Worm (Caenorhabditis elegans): ENCODE results near the gene cht-2.

Gene cht-2

DNA sequence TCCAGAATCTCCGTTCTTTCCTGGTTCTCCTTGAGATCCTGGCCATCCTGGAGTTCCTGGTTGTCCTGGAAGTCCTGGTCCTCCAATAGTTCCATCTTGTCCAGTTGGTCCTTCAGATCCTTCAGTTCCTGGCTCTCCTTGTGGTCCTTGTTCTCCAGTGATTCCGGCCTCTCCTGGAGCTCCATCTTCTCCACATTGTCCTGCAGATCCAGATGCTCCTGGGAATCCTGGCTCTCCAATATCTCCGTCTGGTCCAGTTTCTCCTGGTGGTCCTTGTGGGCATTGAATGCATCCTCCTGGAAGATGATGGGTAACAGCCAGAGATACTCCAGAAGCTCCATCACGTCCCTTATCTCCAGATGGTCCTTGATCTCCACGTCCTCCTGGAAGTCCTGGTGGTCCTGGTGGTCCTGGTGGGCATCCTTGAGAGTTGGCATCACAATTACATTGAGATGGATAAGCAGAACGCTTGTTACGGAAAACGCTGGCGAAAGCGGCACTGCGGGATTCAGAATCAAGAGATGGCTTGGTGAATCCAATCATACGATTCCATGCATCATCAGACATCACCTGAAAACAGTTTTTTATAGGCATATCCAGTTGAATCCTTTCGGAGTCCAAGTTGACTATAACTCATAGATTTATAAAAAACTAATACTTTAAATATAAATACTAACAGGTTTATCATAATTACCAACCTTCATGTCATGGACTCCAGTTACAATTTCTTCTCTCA, 47.7 kb downstream of the cht-2 start:
- TF ChIP-seq elt-3 (tag; optimal IDR thresholded peaks at IDR 0.05) = no peak
- TF ChIP-seq fos-1 (tag; optimal IDR thresholded peaks at IDR 0.05) = no peak

- peak; percentile 98 for TF ChIP-seq F16B12.6 (tag; optimal IDR thresholded peaks at IDR 0.05)
- no peak for TF ChIP-seq pag-3 (tag; optimal IDR thresholded peaks at IDR 0.05; ENCODE audit: borderline replicate concordance, insufficient read depth)
- peak; percentile 72 for TF ChIP-seq fkh-10 (GFP tag; optimal IDR thresholded peaks at IDR 0.05)
- TF ChIP-seq ces-1 (GFP tag; optimal IDR thresholded peaks at IDR 0.05) = no peak
- peak; percentile 90 for TF ChIP-seq swsn-7 (tag; optimal IDR thresholded peaks at IDR 0.05)
- TF ChIP-seq aly-2 (tag; optimal IDR thresholded peaks at IDR 0.05) = peak; percentile 30
- TF ChIP-seq tlp-1 (tag; optimal IDR thresholded peaks at IDR 0.05) = no peak
- TF ChIP-seq mep-1 (tag; optimal IDR thresholded peaks at IDR 0.05) = peak; percentile 98
- peak; percentile 88 for TF ChIP-seq nhr-19 (GFP tag; conservative IDR thresholded peaks at IDR 0.05)
- TF ChIP-seq nhr-71 (tag; optimal IDR thresholded peaks at IDR 0.05) = peak; percentile 94
- peak; percentile 57 for TF ChIP-seq ztf-4 (tag; optimal IDR thresholded peaks at IDR 0.05)
- peak; percentile 95 for TF ChIP-seq xbp-1 (tag; optimal IDR thresholded peaks at IDR 0.05)
- TF ChIP-seq ztf-11 (tag; optimal IDR thresholded peaks at IDR 0.05) = peak in 1 of 2 experiments; percentile 56
- TF ChIP-seq C04F5.9 (tag; optimal IDR thresholded peaks at IDR 0.05) = peak; percentile 85
- peak; percentile 29 for TF ChIP-seq mef-2 (tag; optimal IDR thresholded peaks at IDR 0.05)
- TF ChIP-seq irx-1 (tag; optimal IDR thresholded peaks at IDR 0.05) = peak; percentile 54
- peak; percentile 87 for TF ChIP-seq nhr-77 (tag; optimal IDR thresholded peaks at IDR 0.05)
- TF ChIP-seq fos-1 (tag; optimal IDR thresholded peaks at IDR 0.05) = peak; percentile 79
- peak; percentile 59 for TF ChIP-seq aha-1 (tag; optimal IDR thresholded peaks at IDR 0.05)
- TF ChIP-seq efl-3 (GFP tag; optimal IDR thresholded peaks at IDR 0.05) = no peak
- TF ChIP-seq hlh-4 (tag; optimal IDR thresholded peaks at IDR 0.05) = no peak
- TF ChIP-seq unc-86 (tag; optimal IDR thresholded peaks at IDR 0.05) = peak; percentile 79
- peak; percentile 74 for TF ChIP-seq egl-13 (tag; optimal IDR thresholded peaks at IDR 0.05)
- TF ChIP-seq dsc-1 (tag; optimal IDR thresholded peaks at IDR 0.05) = peak; percentile 82
- peak; percentile 96 for TF ChIP-seq C16A3.4 (tag; optimal IDR thresholded peaks at IDR 0.05)
- TF ChIP-seq nhr-12 (tag; optimal IDR thresholded peaks at IDR 0.05) = no peak
- TF ChIP-seq ceh-8 (GFP tag; optimal IDR thresholded peaks at IDR 0.05) = peak; percentile 60
- TF ChIP-seq nhr-47 (tag; optimal IDR thresholded peaks at IDR 0.05) = peak; percentile 91
- TF ChIP-seq pqm-1 (tag; optimal IDR thresholded peaks at IDR 0.05) = no peak
- peak; percentile 96 for TF ChIP-seq unc-130 (tag; optimal IDR thresholded peaks at IDR 0.05)
- no peak for TF ChIP-seq zag-1 (tag; optimal IDR thresholded peaks at IDR 0.05)
- peak; percentile 11 for TF ChIP-seq fkh-4 (tag; optimal IDR thresholded peaks at IDR 0.05; ENCODE audit: borderline replicate concordance)
- TF ChIP-seq ets-5 (GFP tag; IDR thresholded peaks at IDR 0.05) = no peak
- peak in 4 of 6 experiments; percentile 11 to 91 (median 82) for TF ChIP-seq elt-3 (tag; optimal IDR thresholded peaks at IDR 0.05)
- TF ChIP-seq pax-3 (tag; optimal IDR thresholded peaks at IDR 0.05) = peak; percentile 82
- no peak for TF ChIP-seq sup-37 (GFP tag; optimal IDR thresholded peaks at IDR 0.05)
- peak; percentile 34 for TF ChIP-seq ceh-90 (tag; optimal IDR thresholded peaks at IDR 0.05)
- TF ChIP-seq isw-1 (GFP tag; IDR thresholded peaks at IDR 0.05) = peak; percentile 96
- TF ChIP-seq vab-15 (tag; optimal IDR thresholded peaks at IDR 0.05) = peak; percentile 82
- peak; percentile 84 for TF ChIP-seq nhr-90 (tag; optimal IDR thresholded peaks at IDR 0.05; ENCODE audit: poor library complexity)
- TF ChIP-seq nhr-20 (tag; optimal IDR thresholded peaks at IDR 0.05) = peak; percentile 95
- TF ChIP-seq hpl-2 (GFP tag; optimal IDR thresholded peaks at IDR 0.05) = peak; percentile 45
- TF ChIP-seq zip-4 (GFP tag; optimal IDR thresholded peaks at IDR 0.05) = peak; percentile 47
- no peak for TF ChIP-seq ceh-63 (GFP tag; optimal IDR thresholded peaks at IDR 0.05)
- no peak for TF ChIP-seq nhr-28 (tag; optimal IDR thresholded peaks at IDR 0.05)
- TF ChIP-seq lin-35 (GFP tag; optimal IDR thresholded peaks at IDR 0.05) = peak; percentile 98 to 99
- peak; percentile 30 for TF ChIP-seq sox-4 (tag; optimal IDR thresholded peaks at IDR 0.05)
These were observed 48.6 kb downstream of the cht-2 start, which contains the start of the genes col-38 and rpl-5 for ce11 chrII:8569038-8569977. TSS of gene col-38 (minus strand) at chrII:8569088. TSS of gene rpl-5 (plus strand) at chrII:8569927.
